Worm (Caenorhabditis elegans) whole organism, late embryonic: Measurements from ENCODE around the gene col-38.

Source experiments
- C08G9.2 ChIP-seq: sonication (generic microtip); optimal IDR thresholded peaks from 2 replicates; lab custom pipeline; 2016; ENCODE audit warnings: mild to moderate bottlenecking, missing genetic modification characterization, moderate library complexity, missing compliant biosample characterization
- C38D4.7 ChIP-seq: fragments of 200-800 bp; sonication (Bioruptor generic); optimal IDR thresholded peaks from 2 replicates; lab custom pipeline; 2018; ENCODE audit warnings: mild to moderate bottlenecking, missing genetic modification characterization, moderate library complexity, missing compliant biosample characterization
- K09A11.1 ChIP-seq: sonication (generic microtip); optimal IDR thresholded peaks from 2 replicates; lab custom pipeline; 2017; ENCODE audit warnings: antibody characterized with exemption, mild to moderate bottlenecking, missing genetic modification characterization, missing compliant biosample characterization; ENCODE audit not compliant: insufficient read depth
- T23F11.4 ChIP-seq: fragments of 200-800 bp; sonication (Bioruptor generic); optimal IDR thresholded peaks from 2 replicates; lab custom pipeline; 2018; ENCODE audit warnings: mild to moderate bottlenecking, missing genetic modification characterization, missing compliant biosample characterization
- Y22D7AL.16 ChIP-seq: sonication (generic microtip); optimal IDR thresholded peaks from 2 replicates; lab custom pipeline; 2016; ENCODE audit warnings: missing genetic modification characterization, missing compliant biosample characterization
- ahr-1 ChIP-seq: sonication (generic microtip); optimal IDR thresholded peaks from 2 replicates; lab custom pipeline; 2016; ENCODE audit warnings: missing genetic modification characterization, missing compliant biosample characterization
- ama-1 ChIP-seq: fragments of 150-350 bp; optimal IDR thresholded peaks from 2 replicates; lab custom pipeline; 2014
- ceh-18 ChIP-seq: sonication (generic microtip); optimal IDR thresholded peaks from 2 replicates; lab custom pipeline; 2016; ENCODE audit warnings: missing genetic modification characterization, missing compliant biosample characterization
- ceh-19 ChIP-seq: fragments of 200-800 bp; sonication (Bioruptor generic); optimal IDR thresholded peaks from 2 replicates; lab custom pipeline; 2018; ENCODE audit warnings: mild to moderate bottlenecking, missing genetic modification characterization, missing compliant biosample characterization
- ceh-2 ChIP-seq: sonication (generic microtip); optimal IDR thresholded peaks from 2 replicates; lab custom pipeline; 2016; ENCODE audit warnings: missing genotype, missing genetic modification characterization, missing compliant biosample characterization
- ceh-31 ChIP-seq: sonication (generic microtip); optimal IDR thresholded peaks from 2 replicates; lab custom pipeline; 2016; ENCODE audit warnings: missing genetic modification characterization, missing compliant biosample characterization
- ceh-34 ChIP-seq: sonication (generic microtip); optimal IDR thresholded peaks from 2 replicates; lab custom pipeline; 2016; ENCODE audit warnings: mild to moderate bottlenecking, missing genetic modification characterization, missing compliant biosample characterization
- dmd-4 ChIP-seq: sonication (generic microtip); optimal IDR thresholded peaks from 2 replicates; lab custom pipeline; 2016; ENCODE audit warnings: borderline replicate concordance, missing genetic modification characterization, missing compliant biosample characterization
- ets-4 ChIP-seq: sonication (generic microtip); optimal IDR thresholded peaks from 2 replicates; lab custom pipeline; 2016; ENCODE audit warnings: missing genetic modification characterization, missing compliant biosample characterization
- fkh-10 ChIP-seq: fragments of 150-350 bp; optimal IDR thresholded peaks from 2 replicates; lab custom pipeline; 2014; ENCODE audit warnings: missing biosample characterization, missing genetic modification reagents, missing genetic modification characterization
- hlh-15 ChIP-seq: sonication (generic microtip); optimal IDR thresholded peaks from 2 replicates; lab custom pipeline; 2016; ENCODE audit warnings: missing genetic modification characterization, missing compliant biosample characterization
- hlh-6 ChIP-seq: sonication (generic microtip); optimal IDR thresholded peaks from 2 replicates; lab custom pipeline; 2016; ENCODE audit warnings: missing genotype, missing genetic modification characterization, missing compliant biosample characterization
- hlh-8 ChIP-seq: sonication (generic microtip); optimal IDR thresholded peaks from 2 replicates; lab custom pipeline; 2016; ENCODE audit warnings: missing genotype, missing genetic modification characterization, missing compliant biosample characterization
- lim-6 ChIP-seq: sonication (generic microtip); optimal IDR thresholded peaks from 2 replicates; lab custom pipeline; 2016; ENCODE audit warnings: missing genetic modification characterization, missing compliant biosample characterization
- mec-3 ChIP-seq: sonication (generic microtip); optimal IDR thresholded peaks from 2 replicates; lab custom pipeline; 2016; ENCODE audit warnings: borderline replicate concordance, missing genetic modification characterization, missing compliant biosample characterization
- nfya-1 ChIP-seq: sonication (generic microtip); optimal IDR thresholded peaks from 2 replicates; lab custom pipeline; 2017; ENCODE audit warnings: missing genetic modification characterization, mild to moderate bottlenecking, missing compliant biosample characterization, antibody characterized with exemption, moderate library complexity
- npax-4 ChIP-seq: sonication (generic microtip); optimal IDR thresholded peaks from 2 replicates; lab custom pipeline; 2016; ENCODE audit warnings: missing genetic modification characterization, missing compliant biosample characterization
- pag-3 ChIP-seq: sonication (generic microtip); optimal IDR thresholded peaks from 2 replicates; lab custom pipeline; 2016; ENCODE audit warnings: missing compliant biosample characterization, missing genetic modification characterization, borderline replicate concordance
- pat-9 ChIP-seq: fragments of 200-800 bp; sonication (Bioruptor generic); optimal IDR thresholded peaks from 2 replicates; lab custom pipeline; 2018; ENCODE audit warnings: mild to moderate bottlenecking, missing genetic modification characterization, moderate library complexity, missing compliant biosample characterization
- pqm-1 ChIP-seq: sonication (generic microtip); optimal IDR thresholded peaks from 2 replicates; lab custom pipeline; 2016; ENCODE audit warnings: missing genetic modification characterization, missing compliant biosample characterization
- rnt-1 ChIP-seq: sonication (generic microtip); optimal IDR thresholded peaks from 2 replicates; lab custom pipeline; 2016; ENCODE audit warnings: missing genetic modification characterization, missing compliant biosample characterization
- tbx-2 ChIP-seq: sonication (generic microtip); optimal IDR thresholded peaks from 2 replicates; lab custom pipeline; 2016; ENCODE audit warnings: missing genetic modification characterization, missing compliant biosample characterization
- ttx-3 ChIP-seq: sonication (generic microtip); optimal IDR thresholded peaks from 2 replicates; lab custom pipeline; 2016; ENCODE audit warnings: missing genetic modification reagents, missing genetic modification characterization, missing compliant biosample characterization
- unc-42 ChIP-seq: sonication (generic microtip); optimal IDR thresholded peaks from 2 replicates; lab custom pipeline; 2016; ENCODE audit warnings: missing genotype, missing genetic modification characterization, missing compliant biosample characterization
- unc-86 ChIP-seq: sonication (generic microtip); optimal IDR thresholded peaks from 2 replicates; lab custom pipeline; 2016; ENCODE audit warnings: missing genetic modification characterization, missing compliant biosample characterization

Gene col-38

ce11 chrII:8603567-8604359, 34.9 kb upstream of the col-38 start, which contains the start of gene suf-1:
Gene suf-1 (plus strand): TSS chrII:8603846.
- peak; percentile 65 for TF ChIP-seq ama-1 (lab: Kevin White, UChicago)
- no peak for TF ChIP-seq C08G9.2 (tag; lab: Kevin White, UChicago)
- peak; percentile 48 for TF ChIP-seq unc-42
- TF ChIP-seq ahr-1 (tag; lab: Kevin White, UChicago), result no peak
- TF ChIP-seq nfya-1 (tag; lab: Kevin White, UChicago), result peak; percentile 31

- TF ChIP-seq ceh-19 (no peak), npax-4 (no peak), unc-42 (peak; percentile 40), hlh-8 (tag; lab: Kevin White, UChicago) (no peak), C08G9.2 (tag; lab: Kevin White, UChicago) (no peak), pat-9 (tag; lab: Kevin White, UChicago) (no peak), unc-86 (no peak), nfya-1 (tag; lab: Kevin White, UChicago) (peak; percentile 36), mec-3 (tag; lab: Kevin White, UChicago) (no peak), ceh-31 (peak; percentile 9)
Measured at ce11 chrII:8602337-8602944, 33.6 kb upstream of the col-38 start, which contains the start of the genes cpf-1 and rpl-26. Gene cpf-1 (minus strand): TSS chrII:8602440. Gene rpl-26 (plus strand): TSS chrII:8602785.

ce11 chrII:8600165-8600564, 31.3 kb upstream of the col-38 start, which contains the start of gene pigg-1:
Gene pigg-1 (minus strand): TSS chrII:8600265.
- TF ChIP-seq ceh-2 (tag; lab: Kevin White, UChicago) (no peak), pqm-1 (tag; lab: Kevin White, UChicago) (no peak), fkh-10 (no peak), K09A11.1 (tag; lab: Kevin White, UChicago) (no peak), ceh-18 (no peak), ets-4 (tag; lab: Kevin White, UChicago) (no peak), pat-9 (tag; lab: Kevin White, UChicago) (no peak), ceh-34 (no peak), Y22D7AL.16 (tag; lab: Kevin White, UChicago) (no peak), ttx-3 (tag; lab: Kevin White, UChicago) (no peak), hlh-15 (no peak), hlh-6 (tag; lab: Kevin White, UChicago) (no peak), pag-3 (tag; lab: Kevin White, UChicago) (no peak)

ce11 chrII:8599214-8599613, 30.3 kb upstream of the col-38 start, which contains the start of gene F28C6.5:
Gene F28C6.5 (plus strand): TSS chrII:8599514.
- no peak for TF ChIP-seq hlh-6 (tag; lab: Kevin White, UChicago)
- TF ChIP-seq lim-6 (tag; lab: Kevin White, UChicago), result no peak
- no peak for TF ChIP-seq pag-3 (tag; lab: Kevin White, UChicago)
- no peak for TF ChIP-seq tbx-2 (tag; lab: Kevin White, UChicago)
- no peak for TF ChIP-seq T23F11.4 (GFP tag; lab: Kevin White, UChicago)
- TF ChIP-seq C38D4.7 (GFP tag; lab: Kevin White, UChicago), result no peak
- no peak for TF ChIP-seq rnt-1
- no peak for TF ChIP-seq ceh-18
- TF ChIP-seq dmd-4 (tag; lab: Kevin White, UChicago), result no peak
- TF ChIP-seq, all 69 proteins: peak for 0
